Fruit fly (Drosophila melanogaster) whole organism, adult: ENCODE measurements around the gene CG31952.

ENCODE experiments used
- CG11617 ChIP-seq: fragments of 200-800 bp; sonication (Bioruptor generic); optimal IDR thresholded peaks from 2 replicates; lab custom pipeline; 2017; ENCODE audit warnings: mild to moderate bottlenecking, missing biosample characterization, missing genetic modification reagents, missing genetic modification characterization
- CG12768 ChIP-seq: fragments of 200-800 bp; sonication (Bioruptor generic); optimal IDR thresholded peaks from 2 replicates; lab custom pipeline; 2017; ENCODE audit warnings: missing biosample characterization, missing genetic modification characterization, mild to moderate bottlenecking, moderate library complexity, missing genetic modification reagents
- CG14711 ChIP-seq: fragments of 200-800 bp; sonication (Bioruptor generic); optimal IDR thresholded peaks from 2 replicates; lab custom pipeline; 2018; ENCODE audit warnings: missing biosample characterization, mild to moderate bottlenecking, missing genetic modification characterization, moderate library complexity
- CG33017 ChIP-seq: fragments of 200-800 bp; sonication (Bioruptor generic); optimal IDR thresholded peaks from 2 replicates; lab custom pipeline; 2018; ENCODE audit warnings: missing biosample characterization, mild to moderate bottlenecking, missing genetic modification characterization, moderate library complexity
- CG5204 ChIP-seq: fragments of 200-800 bp; sonication (Bioruptor generic); optimal IDR thresholded peaks from 2 replicates; lab custom pipeline; 2016; ENCODE audit warnings: missing biosample characterization, missing genetic modification characterization
- CG7101 ChIP-seq: fragments of 200-800 bp; sonication (Bioruptor generic); optimal IDR thresholded peaks from 2 replicates; lab custom pipeline; 2018; ENCODE audit warnings: missing biosample characterization, mild to moderate bottlenecking, missing genetic modification characterization, moderate library complexity
- Crg-1 ChIP-seq: fragments of 200-800 bp; sonication (Bioruptor generic); optimal IDR thresholded peaks from 2 replicates; lab custom pipeline; 2016; ENCODE audit warnings: missing biosample characterization, missing genetic modification characterization
- bab1 ChIP-seq: fragments of 200-800 bp; sonication (Bioruptor generic); optimal IDR thresholded peaks from 3 replicates; lab custom pipeline; 2019; ENCODE audit warnings: missing biosample characterization, mild to moderate bottlenecking, missing genetic modification characterization, moderate library complexity
- cic ChIP-seq: fragments of 200-800 bp; sonication (Bioruptor generic); optimal IDR thresholded peaks from 2 replicates; lab custom pipeline; 2017; ENCODE audit warnings: missing biosample characterization, mild to moderate bottlenecking, missing genetic modification characterization, moderate library complexity
- cnc ChIP-seq, 2 experiments: fragments of >200 bp; optimal IDR thresholded peaks; 2 replicates each; lab custom pipeline; 2017
- ovo ChIP-seq: fragments of 200-800 bp; sonication (Bioruptor generic); optimal IDR thresholded peaks from 2 replicates; lab custom pipeline; 2016; ENCODE audit warnings: missing biosample characterization, missing genetic modification characterization
- tj ChIP-seq: fragments of 200-800 bp; sonication (Bioruptor generic); optimal IDR thresholded peaks from 3 replicates; lab custom pipeline; 2017; ENCODE audit warnings: missing biosample characterization, mild to moderate bottlenecking, missing genetic modification characterization, moderate library complexity
- toe ChIP-seq: fragments of 200-800 bp; sonication (Bioruptor generic); optimal IDR thresholded peaks from 2 replicates; lab custom pipeline; 2016; ENCODE audit warnings: missing biosample characterization, missing genetic modification characterization

- TF ChIP-seq CG14711 (tag; lab: Kevin White, UChicago) (peak; percentile 13), CG33017 (no peak), cic (GFP tag; lab: Kevin White, UChicago) (no peak), ovo (GFP tag; lab: Kevin White, UChicago) (no peak), CG5204 (GFP tag; lab: Kevin White, UChicago) (no peak), Crg-1 (GFP tag; lab: Kevin White, UChicago) (no peak), tj (GFP tag; lab: Kevin White, UChicago) (peak; percentile 1), CG12768 (GFP tag; lab: Kevin White, UChicago) (no peak), CG11617 (GFP tag; lab: Kevin White, UChicago) (peak; percentile 23), CG7101 (tag; lab: Kevin White, UChicago) (peak; percentile 37), bab1 (peak; percentile 18), toe (no peak), cnc (optimal IDR thresholded peaks at IDR 0.05; lab: Kevin White, UChicago) (no peak)
Measured at dm6 chr2L:3372483-3372929, 44.0 kb upstream of the CG31952 start.
